Worm (Caenorhabditis elegans): ENCODE results near the gene srbc-32.

- TF ChIP-seq fos-1 (tag; optimal IDR thresholded peaks at IDR 0.05) (no peak), nhr-237 (tag; optimal IDR thresholded peaks at IDR 0.05) (no peak), mep-1 (tag; optimal IDR thresholded peaks at IDR 0.05) (no peak), lin-13 (GFP tag; optimal IDR thresholded peaks at IDR 0.05) (no peak), php-3 (GFP tag; IDR thresholded peaks at IDR 0.05) (no peak), hlh-11 (tag; optimal IDR thresholded peaks at IDR 0.05) (no peak), T20F7.1 (GFP tag; optimal IDR thresholded peaks at IDR 0.05) (no peak), nhr-11 (tag; optimal IDR thresholded peaks at IDR 0.05) (no peak), lin-39 (tag; optimal IDR thresholded peaks at IDR 0.05) (no peak), ces-1 (GFP tag; optimal IDR thresholded peaks at IDR 0.05) (no peak), R02D3.7 (tag; optimal IDR thresholded peaks at IDR 0.05) (no peak), F44E2.7 (GFP tag; IDR thresholded peaks at IDR 0.05) (no peak), zip-11 (GFP tag; IDR thresholded peaks at IDR 0.05) (no peak), set-16 (GFP tag; IDR thresholded peaks at IDR 0.05) (no peak)
These were observed 36.5 kb upstream of the srbc-32 start, which contains the start of gene irg-1 for ce11 chrV:3523262-3523661.
